Fruit fly (Drosophila melanogaster): ENCODE measurements around the gene mnb.

The mnb gene

DNA sequence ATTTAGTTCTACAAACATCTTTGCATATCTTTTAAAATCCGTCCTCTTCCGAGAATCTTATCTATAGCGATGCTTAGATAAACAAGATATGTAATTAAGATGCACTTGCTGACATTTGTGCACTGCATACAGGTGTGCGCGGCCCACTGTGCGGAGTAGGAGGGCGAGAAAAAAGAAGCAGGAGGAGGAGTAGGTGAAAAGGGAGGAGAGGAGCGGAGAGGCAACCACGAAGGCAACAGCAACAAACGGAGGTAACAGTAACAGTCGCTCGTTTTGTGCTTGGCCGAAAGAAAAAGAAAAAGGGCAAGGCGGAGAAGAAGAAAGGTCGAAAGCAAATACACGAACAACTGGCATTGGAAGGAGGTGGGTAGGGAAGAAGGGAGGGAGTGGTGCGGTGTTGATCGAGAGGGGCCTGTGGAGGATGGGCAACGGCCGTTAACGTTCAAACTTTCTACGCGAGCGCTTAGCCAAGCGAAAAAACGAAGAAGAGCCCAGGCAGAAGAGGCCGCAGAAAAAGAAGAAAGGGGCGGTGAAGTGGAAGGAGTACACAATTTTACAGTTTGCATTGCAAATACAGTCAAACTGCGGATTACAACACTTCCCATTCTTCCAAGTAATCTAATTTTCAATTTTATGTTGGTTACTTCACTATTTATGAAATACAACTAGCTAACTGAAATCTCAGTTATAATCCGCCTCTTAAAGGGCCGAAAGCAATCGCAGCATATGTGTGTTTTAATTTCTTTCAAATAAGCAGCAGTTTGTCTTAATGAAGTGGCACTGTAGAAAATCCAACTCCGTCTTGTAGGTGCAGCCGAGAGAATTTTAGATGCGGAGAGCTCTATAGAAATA is 54.6 kb downstream of the mnb start (continued):
- TF ChIP-seq az2 (GFP tag; optimal IDR thresholded peaks at IDR 0.05) (no peak), CG4424 (GFP tag; optimal IDR thresholded peaks at IDR 0.05) (no peak), kay (GFP tag; optimal IDR thresholded peaks at IDR 0.05) (no peak), br (optimal IDR thresholded peaks at IDR 0.05) (no peak), CG31388 (GFP tag; optimal IDR thresholded peaks at IDR 0.05) (no peak), cas (GFP tag; IDR thresholded peaks at IDR 0.05) (no peak), gro (GFP tag; optimal IDR thresholded peaks at IDR 0.05) (no peak), CG6813 (GFP tag; optimal IDR thresholded peaks at IDR 0.05) (no peak), HLH54F (GFP tag; optimal IDR thresholded peaks at IDR 0.05) (no peak), ssp (GFP tag; IDR thresholded peaks at IDR 0.05) (no peak), bbx (GFP tag; IDR thresholded peaks at IDR 0.05; ENCODE audit: partially characterized antibody) (no peak), knrl (GFP tag; IDR thresholded peaks at IDR 0.05; ENCODE audit: partially characterized antibody) (no peak), Hr78 (GFP tag; optimal IDR thresholded peaks at IDR 0.05) (peak in 1 of 2 experiments; percentile 24), CG4617 (GFP tag; optimal IDR thresholded peaks at IDR 0.05; ENCODE audit: borderline replicate concordance) (no peak), CG9797 (GFP tag; optimal IDR thresholded peaks at IDR 0.05) (no peak), BtbVII (GFP tag; optimal IDR thresholded peaks at IDR 0.05) (no peak), ara (GFP tag; IDR thresholded peaks at IDR 0.05) (no peak), ttk (GFP tag; IDR thresholded peaks at IDR 0.05) (no peak), CG11696 (GFP tag; IDR thresholded peaks at IDR 0.05) (no peak), Fer3 (tag; optimal IDR thresholded peaks at IDR 0.05) (no peak), Gsc (GFP tag; IDR thresholded peaks at IDR 0.05) (no peak), Ravus (GFP tag; IDR thresholded peaks at IDR 0.05) (no peak), CG31441 (GFP tag; IDR thresholded peaks at IDR 0.05) (no peak), fru (optimal IDR thresholded peaks at IDR 0.05) (no peak), CG10431 (GFP tag; optimal IDR thresholded peaks at IDR 0.05) (no peak), caup (GFP tag; optimal IDR thresholded peaks at IDR 0.05; ENCODE audit: severe bottlenecking) (no peak), CG12299 (tag; optimal IDR thresholded peaks at IDR 0.05) (no peak), NC2β (GFP tag; optimal IDR thresholded peaks at IDR 0.05) (no peak), exex (tag; optimal IDR thresholded peaks at IDR 0.05) (no peak), Pdp1 (GFP tag; optimal IDR thresholded peaks at IDR 0.05) (no peak), CG2116 (GFP tag; optimal IDR thresholded peaks at IDR 0.05) (no peak), kah (GFP tag; optimal IDR thresholded peaks at IDR 0.05) (no peak), Usf (GFP tag; optimal IDR thresholded peaks at IDR 0.05) (no peak), Lim3 (GFP tag; IDR thresholded peaks at IDR 0.05) (no peak), shn (GFP tag; optimal IDR thresholded peaks at IDR 0.05) (no peak), disco-r (GFP tag; optimal IDR thresholded peaks at IDR 0.05) (no peak), Dp (GFP tag; optimal IDR thresholded peaks at IDR 0.05) (no peak), CG2199 (GFP tag; IDR thresholded peaks at IDR 0.05) (0 out of 3 replicates have a peak, but pooled peaks have one; percentile 31), Hr51 (GFP tag; optimal IDR thresholded peaks at IDR 0.05) (no peak), Dip2 (GFP tag; IDR thresholded peaks at IDR 0.05) (no peak), CG4707 (GFP tag; optimal IDR thresholded peaks at IDR 0.05) (peak; percentile 96), bigmax (GFP tag; optimal IDR thresholded peaks at IDR 0.05) (no peak), C15 (GFP tag; IDR thresholded peaks at IDR 0.05) (no peak), Hr39 (optimal IDR thresholded peaks at IDR 0.05) (no peak), da (GFP tag; optimal IDR thresholded peaks at IDR 0.05) (no peak), grn (GFP tag; optimal IDR thresholded peaks at IDR 0.05) (no peak), Dref (GFP tag; IDR thresholded peaks at IDR 0.05) (no peak), CG9437 (GFP tag; optimal IDR thresholded peaks at IDR 0.05) (no peak), trh (GFP tag; optimal IDR thresholded peaks at IDR 0.05) (no peak), hbn (GFP tag; IDR thresholded peaks at IDR 0.05; ENCODE audit: partially characterized antibody) (no peak), danr (GFP tag; IDR thresholded peaks at IDR 0.05) (no peak)

All from whole organism, embryonic.